Worm (Caenorhabditis elegans): Measurements from ENCODE around the gene ZK402.2.

ce11 chrX:1383546-1383945 lies 20.0 kb upstream of the ZK402.2 start:
- no peak for TF ChIP-seq tab-1 (GFP tag; IDR thresholded peaks at IDR 0.05)
- TF ChIP-seq med-1 (GFP tag; optimal IDR thresholded peaks at IDR 0.05; ENCODE audit: insufficient read depth) = no peak
- no peak for TF ChIP-seq flt-1 (GFP tag; IDR thresholded peaks at IDR 0.05)
- no peak for TF ChIP-seq cog-1 (tag; optimal IDR thresholded peaks at IDR 0.05)
- no peak for TF ChIP-seq ztf-29 (GFP tag; IDR thresholded peaks at IDR 0.05)
- TF ChIP-seq ztf-23 (GFP tag; IDR thresholded peaks at IDR 0.05) = no peak
- TF ChIP-seq ref-1 (GFP tag; conservative IDR thresholded peaks at IDR 0.05) = no peak
- TF ChIP-seq klf-2 (GFP tag; conservative IDR thresholded peaks at IDR 0.05) = no peak
